Worm (Caenorhabditis elegans) whole organism, L3 larva: ENCODE measurements around the gene cyh-1.

ENCODE experiments used
- ceh-16 ChIP-seq: sonication (generic microtip); optimal IDR thresholded peaks from 2 replicates; lab custom pipeline; 2017; ENCODE audit warnings: missing biosample characterization, missing genetic modification characterization
- ceh-9 ChIP-seq: sonication (generic microtip); optimal IDR thresholded peaks from 2 replicates; lab custom pipeline; 2018; ENCODE audit warnings: missing biosample characterization, missing genetic modification characterization
- egl-5 ChIP-seq: fragments of 150-350 bp; optimal IDR thresholded peaks from 2 replicates; lab custom pipeline; 2017; ENCODE audit warnings: missing biosample characterization, missing genetic modification reagents, missing genetic modification characterization, inconsistent platforms
- elt-2 ChIP-seq: sonication (generic microtip); optimal IDR thresholded peaks from 2 replicates; lab custom pipeline; 2016; ENCODE audit warnings: missing genetic modification reagents, mild to moderate bottlenecking, missing genetic modification characterization, missing compliant biosample characterization
- fos-1 ChIP-seq: fragments of 150-350 bp; optimal IDR thresholded peaks from 2 replicates; lab custom pipeline; 2014; ENCODE audit warnings: missing biosample characterization, missing genetic modification characterization
- lin-39 ChIP-seq: fragments of 150-350 bp; optimal IDR thresholded peaks from 2 replicates; lab custom pipeline; 2018; ENCODE audit warnings: missing biosample characterization, missing genetic modification reagents, missing genetic modification characterization
- pqm-1 ChIP-seq: fragments of 150-350 bp; optimal IDR thresholded peaks from 2 replicates; lab custom pipeline; 2017; ENCODE audit warnings: missing biosample characterization, missing genetic modification characterization, inconsistent platforms
- skn-1 ChIP-seq: fragments of 150-350 bp; optimal IDR thresholded peaks from 2 replicates; lab custom pipeline; 2014; ENCODE audit warnings: missing biosample characterization, missing genetic modification characterization
- snpc-4 ChIP-seq: fragments of 150-350 bp; optimal IDR thresholded peaks from 2 replicates; lab custom pipeline; 2014; ENCODE audit warnings: missing biosample characterization, missing genetic modification characterization
- ztf-4 ChIP-seq: fragments of 150-350 bp; optimal IDR thresholded peaks from 2 replicates; lab custom pipeline; 2014; ENCODE audit warnings: missing biosample characterization, missing genetic modification characterization

DNA sequence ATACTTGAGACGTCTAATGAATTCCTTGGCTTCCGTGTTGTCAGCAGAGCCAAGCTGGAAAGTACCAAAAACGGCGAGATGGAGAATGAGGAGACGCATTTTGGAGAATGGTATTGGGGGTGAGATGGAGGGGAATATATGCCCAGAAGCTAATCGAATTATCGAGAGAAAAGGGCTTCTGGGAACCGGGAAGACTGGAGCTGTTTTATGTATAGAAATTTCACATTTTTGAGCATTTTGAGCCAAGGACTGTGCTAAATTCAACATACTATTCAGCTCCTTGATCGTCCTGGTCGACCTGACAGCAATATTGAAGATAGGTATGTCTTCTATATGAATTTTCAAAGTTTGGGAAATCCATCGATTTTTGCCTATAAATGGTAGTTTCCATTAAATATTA is 44.8 kb upstream of the cyh-1 start, which contains the start of gene C16C8.7:
- TF ChIP-seq ceh-16 (tag; lab: Kevin White, UChicago) (no peak), ceh-9 (tag; lab: Kevin White, UChicago) (no peak), egl-5 (tag; lab: Kevin White, UChicago) (no peak), ztf-4 (no peak), fos-1 (tag; lab: Kevin White, UChicago) (no peak), skn-1 (tag; lab: Kevin White, UChicago) (no peak), pqm-1 (tag; lab: Kevin White, UChicago) (no peak), lin-39 (tag; lab: Kevin White, UChicago) (no peak), snpc-4 (tag; lab: Kevin White, UChicago) (no peak), elt-2 (tag; lab: Kevin White, UChicago) (no peak)
